Fruit fly (Drosophila melanogaster) whole organism, embryonic: ENCODE results near the gene kirre.

ENCODE experiments used
- Abd-B ChIP-seq: fragments of 200-800 bp; sonication (Bioruptor generic); optimal IDR thresholded peaks from 2 replicates; lab custom pipeline; 2018; ENCODE audit warnings: missing biosample characterization, mild to moderate bottlenecking, missing genetic modification characterization, moderate library complexity
- CG11085 ChIP-seq: fragments of 200-800 bp; sonication (Bioruptor generic); IDR thresholded peaks from 2 replicates; pipeline ENCODE4 v1.3.6; 2022; ENCODE audit warnings: missing biosample characterization, missing genetic modification characterization
- CG11093 ChIP-seq: fragments of 200-800 bp; sonication (Bioruptor generic); IDR thresholded peaks from 3 replicates; pipeline ENCODE4 v1.3.6; 2022; ENCODE audit warnings: missing biosample characterization, missing genetic modification characterization
- CG12299 ChIP-seq: fragments of 200-800 bp; sonication (Bioruptor generic); optimal IDR thresholded peaks from 2 replicates; lab custom pipeline; 2018; ENCODE audit warnings: missing biosample characterization, mild to moderate bottlenecking, missing genetic modification characterization
- CG13624 ChIP-seq: fragments of 200-800 bp; sonication (Bioruptor generic); optimal IDR thresholded peaks from 2 replicates; lab custom pipeline; 2016; ENCODE audit warnings: missing biosample characterization, missing genetic modification characterization
- CG13894 ChIP-seq: fragments of 200-800 bp; sonication (Bioruptor generic); optimal IDR thresholded peaks from 3 replicates; lab custom pipeline; 2018; ENCODE audit warnings: missing biosample characterization, mild to moderate bottlenecking, missing genetic modification characterization, moderate library complexity
- CG17568 ChIP-seq: fragments of 200-800 bp; sonication (Bioruptor generic); optimal IDR thresholded peaks from 2 replicates; lab custom pipeline; 2018; ENCODE audit warnings: missing biosample characterization, mild to moderate bottlenecking, missing genetic modification characterization, moderate library complexity
- CG17612 ChIP-seq: fragments of 200-800 bp; sonication (Bioruptor generic); IDR thresholded peaks from 2 replicates; pipeline ENCODE4 v1.3.6; 2022; ENCODE audit warnings: missing biosample characterization, missing genetic modification characterization
- CG2120 ChIP-seq: fragments of 200-800 bp; sonication (Bioruptor generic); optimal IDR thresholded peaks from 3 replicates; lab custom pipeline; 2016; ENCODE audit warnings: missing biosample characterization, missing genetic modification characterization
- CG2202 ChIP-seq: fragments of 200-800 bp; sonication (Bioruptor generic); optimal IDR thresholded peaks from 2 replicates; lab custom pipeline; 2018; ENCODE audit warnings: missing biosample characterization, mild to moderate bottlenecking, missing genetic modification characterization
- CG2678 ChIP-seq: fragments of 200-800 bp; sonication (Bioruptor generic); optimal IDR thresholded peaks from 3 replicates; lab custom pipeline; 2019; ENCODE audit warnings: missing biosample characterization, mild to moderate bottlenecking, missing genetic modification characterization, moderate library complexity
- CG3163 ChIP-seq: fragments of 200-800 bp; sonication (Bioruptor generic); optimal IDR thresholded peaks from 3 replicates; lab custom pipeline; 2016; ENCODE audit warnings: missing biosample characterization, missing genetic modification characterization
- CG32532 ChIP-seq: fragments of 200-800 bp; sonication (Bioruptor generic); IDR thresholded peaks from 2 replicates; pipeline ENCODE4 v1.3.6; 2022; ENCODE audit warnings: missing biosample characterization, missing genetic modification characterization
- CG6791 ChIP-seq: fragments of 200-800 bp; sonication (Bioruptor generic); IDR thresholded peaks from 3 replicates; pipeline ENCODE4 v1.3.6; 2022; ENCODE audit warnings: missing biosample characterization, missing genetic modification characterization; ENCODE audit not compliant: partially characterized antibody
- CG7357 ChIP-seq: fragments of 200-800 bp; sonication (Bioruptor generic); IDR thresholded peaks from 3 replicates; pipeline ENCODE4 v1.3.6; 2022; ENCODE audit warnings: missing biosample characterization, missing genetic modification characterization
- CG9215 ChIP-seq: fragments of 200-800 bp; sonication (Bioruptor generic); IDR thresholded peaks from 2 replicates; pipeline ENCODE4 v1.3.6; 2022; ENCODE audit warnings: missing biosample characterization, missing genetic modification characterization
- Dfd ChIP-seq, 2 experiments: fragments of >200 bp; optimal IDR thresholded peaks; 2 replicates each; lab custom pipeline; 2017; ENCODE audit warnings: missing biosample characterization in 2 of 2, missing genetic modification characterization in 2 of 2
- Doc2 ChIP-seq: fragments of 200-800 bp; sonication (Bioruptor generic); IDR thresholded peaks from 2 replicates; pipeline ENCODE4 v1.3.6; 2022; ENCODE audit warnings: missing biosample characterization, missing genetic modification characterization
- Drgx ChIP-seq: fragments of 200-800 bp; sonication (Bioruptor generic); IDR thresholded peaks from 2 replicates; pipeline ENCODE4 v1.3.6; 2022; ENCODE audit warnings: missing biosample characterization, missing genetic modification characterization
- GATAe ChIP-seq: fragments of 200-800 bp; sonication (Bioruptor generic); conservative IDR thresholded peaks from 2 replicates; pipeline ENCODE4 v1.3.6; 2022; ENCODE audit warnings: missing biosample characterization, missing genetic modification characterization
- HLH3B ChIP-seq: fragments of 200-800 bp; sonication (Bioruptor generic); IDR thresholded peaks from 2 replicates; pipeline ENCODE4 v1.3.6; 2022; ENCODE audit warnings: missing biosample characterization, missing genetic modification characterization
- HLH4C ChIP-seq: fragments of 200-800 bp; sonication (Bioruptor generic); IDR thresholded peaks from 3 replicates; pipeline ENCODE4 v1.3.6; 2022; ENCODE audit warnings: missing biosample characterization, missing genetic modification characterization; ENCODE audit not compliant: partially characterized antibody
- Hand ChIP-seq: fragments of 200-800 bp; sonication (Bioruptor generic); optimal IDR thresholded peaks from 2 replicates; lab custom pipeline; 2017; ENCODE audit warnings: mild to moderate bottlenecking, missing biosample characterization, missing genetic modification reagents, missing genetic modification characterization
- HmgZ ChIP-seq: fragments of 200-800 bp; sonication (Bioruptor generic); optimal IDR thresholded peaks from 2 replicates; lab custom pipeline; 2018; ENCODE audit warnings: missing biosample characterization, mild to moderate bottlenecking, missing genetic modification characterization
- Lpt ChIP-seq: fragments of >200 bp; optimal IDR thresholded peaks from 2 replicates; lab custom pipeline; 2018; ENCODE audit warnings: missing biosample characterization, missing genetic modification characterization
- Nf-YB ChIP-seq: fragments of 200-800 bp; sonication (Bioruptor generic); optimal IDR thresholded peaks from 3 replicates; lab custom pipeline; 2019; ENCODE audit warnings: missing biosample characterization, mild to moderate bottlenecking, missing genetic modification characterization, moderate library complexity
- Opbp ChIP-seq: fragments of 200-800 bp; sonication (Bioruptor generic); IDR thresholded peaks from 3 replicates; pipeline ENCODE4 v1.3.6; 2022; ENCODE audit warnings: missing biosample characterization, missing genetic modification characterization; ENCODE audit not compliant: partially characterized antibody
- Optix ChIP-seq: fragments of 200-800 bp; sonication (Bioruptor generic); IDR thresholded peaks from 3 replicates; pipeline ENCODE4 v1.3.6; 2022; ENCODE audit warnings: missing biosample characterization, missing genetic modification characterization
- Ptx1 ChIP-seq: fragments of 200-800 bp; sonication (Bioruptor generic); IDR thresholded peaks from 2 replicates; pipeline ENCODE4 v1.3.6; 2022; ENCODE audit warnings: missing biosample characterization, missing genetic modification characterization
- Side ChIP-seq: fragments of 200-800 bp; sonication (Bioruptor generic); optimal IDR thresholded peaks from 2 replicates; lab custom pipeline; 2016; ENCODE audit warnings: missing biosample characterization, missing genetic modification characterization
- Trl ChIP-seq, 3 experiments: fragments of >200 bp in 2 of 3; fragments of 200-800 bp in 1 of 3; sonication (Bioruptor generic) in 1 of 3; optimal IDR thresholded peaks; 2 replicates in 1 of 3; 3 replicates in 2 of 3; lab custom pipeline; 2016 to 2017; ENCODE audit warnings: missing biosample characterization in 1 of 3, missing genetic modification characterization in 1 of 3
- Usf ChIP-seq: fragments of 200-800 bp; sonication (Bioruptor generic); optimal IDR thresholded peaks from 2 replicates; lab custom pipeline; 2017; ENCODE audit warnings: missing genotype, missing biosample characterization, missing genetic modification characterization
- Xbp1 ChIP-seq: fragments of 200-800 bp; sonication (Bioruptor generic); optimal IDR thresholded peaks from 3 replicates; lab custom pipeline; 2016; ENCODE audit warnings: missing biosample characterization, mild to moderate bottlenecking, missing genetic modification characterization
- ase ChIP-seq: fragments of 200-800 bp; sonication (Bioruptor generic); IDR thresholded peaks from 3 replicates; pipeline ENCODE4 v1.3.6; 2022; ENCODE audit warnings: missing biosample characterization, missing genetic modification characterization
- bab2 ChIP-seq: fragments of 200-800 bp; sonication (Bioruptor generic); optimal IDR thresholded peaks from 2 replicates; lab custom pipeline; 2016; ENCODE audit warnings: missing biosample characterization, missing genetic modification characterization
- ci ChIP-seq: fragments of 200-800 bp; sonication (Bioruptor generic); IDR thresholded peaks from 3 replicates; pipeline ENCODE4 v1.3.6; 2022; ENCODE audit warnings: missing biosample characterization, missing genetic modification characterization
- croc ChIP-seq: fragments of 200-800 bp; sonication (Bioruptor generic); conservative IDR thresholded peaks from 3 replicates; pipeline ENCODE4 v1.3.6; 2022; ENCODE audit warnings: missing biosample characterization, missing genetic modification characterization
- cwo ChIP-seq: fragments of 200-800 bp; sonication (Bioruptor generic); optimal IDR thresholded peaks from 3 replicates; lab custom pipeline; 2017; ENCODE audit warnings: missing biosample characterization, missing genetic modification characterization, mild to moderate bottlenecking, moderate library complexity, missing genetic modification reagents
- dm ChIP-seq: fragments of 200-800 bp; sonication (Bioruptor generic); optimal IDR thresholded peaks from 3 replicates; lab custom pipeline; 2016; ENCODE audit warnings: missing biosample characterization, missing genetic modification characterization
- exex ChIP-seq: fragments of 200-800 bp; sonication (Bioruptor generic); optimal IDR thresholded peaks from 4 replicates; lab custom pipeline; 2018; ENCODE audit warnings: missing biosample characterization, mild to moderate bottlenecking, missing genetic modification characterization, moderate library complexity
- fd96Cb ChIP-seq: fragments of 200-800 bp; sonication (Bioruptor generic); optimal IDR thresholded peaks from 2 replicates; lab custom pipeline; 2018; ENCODE audit warnings: missing biosample characterization, mild to moderate bottlenecking, missing genetic modification characterization, moderate library complexity
- grau ChIP-seq: fragments of 200-800 bp; optimal IDR thresholded peaks from 3 replicates; lab custom pipeline; 2019; ENCODE audit warnings: missing biosample characterization, mild to moderate bottlenecking, missing genetic modification characterization, moderate library complexity
- ken ChIP-seq: fragments of 200-800 bp; sonication (Bioruptor generic); IDR thresholded peaks from 3 replicates; pipeline ENCODE4 v1.3.6; 2022; ENCODE audit warnings: missing biosample characterization, missing genetic modification characterization
- lilli ChIP-seq: fragments of 200-800 bp; sonication (Bioruptor generic); optimal IDR thresholded peaks from 3 replicates; lab custom pipeline; 2016; ENCODE audit warnings: missing biosample characterization, missing genetic modification characterization
- org-1 ChIP-seq: fragments of 200-800 bp; sonication (Bioruptor generic); optimal IDR thresholded peaks from 2 replicates; lab custom pipeline; 2017; ENCODE audit warnings: missing biosample characterization, missing genetic modification characterization
- pho ChIP-seq: fragments of 200-800 bp; sonication (Bioruptor generic); optimal IDR thresholded peaks from 2 replicates; lab custom pipeline; 2016; ENCODE audit warnings: missing biosample characterization, missing genetic modification characterization
- sens-2 ChIP-seq: fragments of 200-800 bp; sonication (Bioruptor generic); IDR thresholded peaks from 2 replicates; pipeline ENCODE4 v1.3.6; 2022; ENCODE audit warnings: missing biosample characterization, missing genetic modification characterization
- sob ChIP-seq: fragments of 200-800 bp; sonication (Bioruptor generic); IDR thresholded peaks from 2 replicates; pipeline ENCODE4 v1.3.6; 2022; ENCODE audit warnings: missing biosample characterization, missing genetic modification characterization
- trem ChIP-seq: fragments of 200-800 bp; optimal IDR thresholded peaks from 3 replicates; lab custom pipeline; 2019; ENCODE audit warnings: missing biosample characterization, mild to moderate bottlenecking, missing genetic modification characterization, moderate library complexity
- wdn ChIP-seq: fragments of 200-800 bp; sonication (Bioruptor generic); IDR thresholded peaks from 2 replicates; pipeline ENCODE4 v1.3.6; 2022; ENCODE audit warnings: missing biosample characterization, missing genetic modification characterization

Gene kirre

DNA sequence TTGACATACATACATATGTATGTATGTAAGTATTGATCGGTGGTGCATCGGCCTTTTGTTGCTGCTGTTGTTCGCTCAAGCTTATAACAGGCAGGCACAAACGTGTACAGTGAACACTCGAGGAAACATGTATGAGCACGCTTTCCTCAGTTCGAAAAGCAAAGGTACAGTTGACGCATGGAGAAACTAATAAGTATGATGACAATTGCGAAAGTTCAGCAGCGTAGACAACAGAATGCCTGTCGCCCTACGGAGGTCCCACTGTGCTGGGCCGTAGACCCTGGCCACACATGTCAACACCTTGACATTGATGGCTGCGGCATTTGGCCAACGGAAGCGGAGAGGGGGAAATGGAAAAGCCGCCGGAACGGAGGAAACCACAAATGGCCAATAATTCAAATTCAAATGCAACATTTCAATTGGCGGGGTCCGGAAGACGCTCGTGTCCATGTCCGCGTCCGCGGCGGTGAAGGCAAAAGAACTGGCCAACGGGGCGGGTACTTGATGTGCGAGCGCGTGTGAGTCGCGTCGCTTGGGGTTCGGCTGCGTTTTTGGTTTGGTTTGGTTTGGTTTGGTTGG, 31.9 kb upstream of the kirre start, which contains the start of gene CG2681 (continued):
- TF ChIP-seq sens-2 (GFP tag; lab: Robert Waterston, UW) (0 out of 2 replicates have a peak, but pooled peaks have one; percentile 12), ase (peak; percentile 39; the same call in 2 of the 3 replicates), lilli (GFP tag; lab: Kevin White, UChicago) (peak; percentile 43), Lpt (GFP tag; lab: Kevin White, UChicago) (no peak), HLH4C (GFP tag; lab: Robert Waterston, UW) (no peak), org-1 (peak; percentile 38), CG32532 (peak; percentile 62), Ptx1 (GFP tag; lab: Robert Waterston, UW) (peak; percentile 63), GATAe (GFP tag; lab: Robert Waterston, UW) (no peak), CG12299 (tag; lab: Kevin White, UChicago) (no peak), CG13624 (GFP tag; lab: Kevin White, UChicago) (peak; percentile 20), ken (GFP tag; lab: Robert Waterston, UW) (peak; percentile 66; the same call in 2 of the 3 replicates), CG2120 (peak; percentile 59), cwo (GFP tag; lab: Kevin White, UChicago) (no peak), grau (tag; lab: Kevin White, UChicago) (peak; percentile 71), Doc2 (GFP tag; lab: Robert Waterston, UW) (no peak), fd96Cb (peak; percentile 18), ci (GFP tag; lab: Robert Waterston, UW) (peak; percentile 75), croc (GFP tag; lab: Robert Waterston, UW) (no peak), Opbp (GFP tag; lab: Robert Waterston, UW) (no peak), CG11093 (GFP tag; lab: Robert Waterston, UW) (peak; percentile 57; the same call in 1 of the 3 replicates), pho (GFP tag; lab: Kevin White, UChicago) (peak; percentile 3), CG2678 (tag; lab: Kevin White, UChicago) (no peak), Trl (optimal IDR thresholded peaks at IDR 0.05; lab: Kevin White, UChicago) (no peak), Trl (GFP tag; optimal IDR thresholded peaks at IDR 0.05; lab: Kevin White, UChicago) (peak; percentile 8), sob (peak; percentile 48), Usf (GFP tag; lab: Kevin White, UChicago) (no peak), Abd-B (GFP tag; lab: Kevin White, UChicago) (peak; percentile 12), Side (GFP tag; lab: Kevin White, UChicago) (no peak), trem (tag; lab: Kevin White, UChicago) (no peak), exex (tag; lab: Kevin White, UChicago) (no peak), CG6791 (GFP tag; lab: Robert Waterston, UW) (no peak), bab2 (peak; percentile 31), Dfd (GFP tag; optimal IDR thresholded peaks at IDR 0.05; lab: Kevin White, UChicago) (no peak), CG17612 (peak; percentile 50), Nf-YB (no peak), Hand (GFP tag; lab: Kevin White, UChicago) (no peak), HmgZ (tag; lab: Kevin White, UChicago) (no peak), CG13894 (tag; lab: Kevin White, UChicago) (no peak), CG7357 (GFP tag; lab: Robert Waterston, UW) (peak; percentile 15; the same call in 1 of the 3 replicates), Drgx (GFP tag; lab: Robert Waterston, UW) (peak; percentile 65), CG2202 (no peak), wdn (GFP tag; lab: Robert Waterston, UW) (0 out of 2 replicates have a peak, but pooled peaks have one; percentile 23), Optix (peak; percentile 56; the same call in 1 of the 3 replicates), dm (GFP tag; lab: Kevin White, UChicago) (no peak), Xbp1 (peak; percentile 17), CG3163 (GFP tag; lab: Kevin White, UChicago) (no peak), CG11085 (GFP tag; lab: Robert Waterston, UW) (no peak), CG17568 (GFP tag; lab: Kevin White, UChicago) (no peak), CG9215 (peak; percentile 41; the same call in 1 of the 2 replicates), HLH3B (GFP tag; lab: Robert Waterston, UW) (peak; percentile 56)
